Worm (Caenorhabditis elegans): Measurements from ENCODE around the gene inos-1.

inos-1 gene

DNA sequence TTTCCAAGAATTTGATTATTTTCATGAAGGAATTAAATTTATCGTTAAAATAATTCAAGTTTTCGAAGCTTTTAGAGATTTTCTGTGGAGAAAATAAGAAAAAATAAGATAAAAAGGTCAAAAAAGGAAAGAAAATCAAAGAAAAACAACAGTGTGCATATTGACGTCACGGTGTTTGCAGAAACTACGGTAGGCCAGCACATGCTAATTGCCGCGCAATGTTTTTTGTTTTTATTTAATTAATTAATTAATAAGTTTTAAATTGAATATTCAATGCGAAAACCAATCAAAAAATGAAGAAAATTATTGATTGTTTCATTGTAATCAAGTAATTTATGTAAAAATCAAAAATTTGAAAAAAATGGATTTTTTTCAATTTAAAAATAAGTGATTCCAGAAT is 47.8 kb upstream of the inos-1 start (continued):
- TF ChIP-seq madf-6 (GFP tag; IDR thresholded peaks at IDR 0.05) = peak; percentile 39; the same call in 1 of the 2 replicates
- TF ChIP-seq hmg-1.2 (GFP tag; IDR thresholded peaks at IDR 0.05) = no peak
- TF ChIP-seq nfyb-1 (GFP tag; IDR thresholded peaks at IDR 0.05) = no peak
- no peak for TF ChIP-seq F33H1.4 (GFP tag; IDR thresholded peaks at IDR 0.05)
- no peak for TF ChIP-seq egl-18 (GFP tag; IDR thresholded peaks at IDR 0.05)
- TF ChIP-seq ztf-22 (GFP tag; optimal IDR thresholded peaks at IDR 0.05) = no peak
- TF ChIP-seq lsy-27 (tag; optimal IDR thresholded peaks at IDR 0.05; ENCODE audit: borderline replicate concordance, insufficient read depth) = no peak
- TF ChIP-seq madf-3 (GFP tag; IDR thresholded peaks at IDR 0.05) = no peak
- TF ChIP-seq ceh-79 (tag; optimal IDR thresholded peaks at IDR 0.05) = no peak
- no peak for TF ChIP-seq snpc-3.4 (tag; optimal IDR thresholded peaks at IDR 0.05)
- TF ChIP-seq athp-1 (tag; optimal IDR thresholded peaks at IDR 0.05) = peak; percentile 27
- TF ChIP-seq die-1 (tag; optimal IDR thresholded peaks at IDR 0.05) = no peak

DNA sequence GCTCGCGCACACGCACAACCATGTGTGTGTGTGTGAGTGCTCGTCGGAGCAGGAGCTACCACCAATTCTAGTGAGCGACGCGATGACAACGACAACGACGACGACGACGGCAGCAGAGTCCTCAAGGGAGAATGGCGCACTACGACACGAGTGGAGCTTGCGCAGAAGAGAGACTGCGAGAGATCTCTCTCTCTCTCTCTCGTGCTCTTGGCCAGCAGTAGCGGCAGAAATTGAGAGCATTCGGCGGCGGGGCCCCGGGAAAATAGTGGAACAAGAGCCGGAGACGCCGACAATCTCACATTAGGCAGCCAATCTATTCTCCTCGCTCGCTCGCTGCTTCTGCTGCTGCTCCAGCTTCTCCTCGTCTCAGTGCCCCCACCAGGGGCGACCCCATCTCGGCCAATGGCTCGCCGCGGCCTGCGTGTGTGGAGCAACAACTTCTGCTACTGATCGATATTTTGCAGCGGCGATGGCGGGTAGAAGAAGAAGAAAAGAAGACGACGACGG is 46.7 kb upstream of the inos-1 start:
- peak; percentile 57 for TF ChIP-seq madf-10 (tag; optimal IDR thresholded peaks at IDR 0.05)
- TF ChIP-seq nfyb-1 (GFP tag; IDR thresholded peaks at IDR 0.05) = 0 out of 2 replicates have a peak, but pooled peaks have one; percentile 24
- peak in 1 of 2 experiments; percentile 18 for TF ChIP-seq let-607 (tag; optimal IDR thresholded peaks at IDR 0.05)
- 0 out of 2 replicates have a peak, but pooled peaks have one; percentile 44 for TF ChIP-seq lin-26 (GFP tag; IDR thresholded peaks at IDR 0.05)
- peak; percentile 60 for TF ChIP-seq F52B5.7 (tag; optimal IDR thresholded peaks at IDR 0.05)
- TF ChIP-seq atf-7 (tag; optimal IDR thresholded peaks at IDR 0.05) = peak; percentile 45
- peak; percentile 36; the same call in 1 of the 2 replicates for TF ChIP-seq ceh-100 (GFP tag; IDR thresholded peaks at IDR 0.05)
- TF ChIP-seq ZK185.1 (tag; optimal IDR thresholded peaks at IDR 0.05; ENCODE audit: poor library complexity, severe bottlenecking) = peak; percentile 48
- peak; percentile 72 for TF ChIP-seq zim-3 (tag; optimal IDR thresholded peaks at IDR 0.05)
- peak; percentile 52; the same call in 1 of the 2 replicates for TF ChIP-seq mcd-1 (GFP tag; IDR thresholded peaks at IDR 0.05)
- peak; percentile 37; the same call in 1 of the 2 replicates for TF ChIP-seq dox-1 (GFP tag; IDR thresholded peaks at IDR 0.05)
- peak; percentile 39 for TF ChIP-seq hmg-1.2 (GFP tag; IDR thresholded peaks at IDR 0.05)
- peak; percentile 35 for TF ChIP-seq F10E7.11 (tag; optimal IDR thresholded peaks at IDR 0.05)
- TF ChIP-seq attf-6 (GFP tag; IDR thresholded peaks at IDR 0.05) = no peak
- TF ChIP-seq lag-1 (GFP tag; IDR thresholded peaks at IDR 0.05) = no peak
- 0 out of 2 replicates have a peak, but pooled peaks have one; percentile 16 for TF ChIP-seq C06A6.2 (GFP tag; conservative IDR thresholded peaks at IDR 0.05)
- TF ChIP-seq lin-40 (tag; optimal IDR thresholded peaks at IDR 0.05) = peak; percentile 66
- TF ChIP-seq K11D2.4 (GFP tag; IDR thresholded peaks at IDR 0.05) = 0 out of 2 replicates have a peak, but pooled peaks have one; percentile 37
- no peak for TF ChIP-seq snpc-4 (GFP tag; optimal IDR thresholded peaks at IDR 0.05)
- peak in 1 of 4 experiments; percentile 45 for TF ChIP-seq snpc-4 (tag; optimal IDR thresholded peaks at IDR 0.05)
- no peak for TF ChIP-seq mel-28 (tag; optimal IDR thresholded peaks at IDR 0.05; ENCODE audit: borderline replicate concordance)
- peak; percentile 10 for TF ChIP-seq T07F8.4 (tag; optimal IDR thresholded peaks at IDR 0.05)
- no peak for TF ChIP-seq bed-1 (GFP tag; IDR thresholded peaks at IDR 0.05)
- peak; percentile 33 for TF ChIP-seq gei-17 (GFP tag; optimal IDR thresholded peaks at IDR 0.05)
- TF ChIP-seq lin-35 (GFP tag; optimal IDR thresholded peaks at IDR 0.05) = peak in 1 of 3 experiments; percentile 41
- TF ChIP-seq B0336.3 (GFP tag; IDR thresholded peaks at IDR 0.05) = peak; percentile 56; the same call in 1 of the 2 replicates
- peak; percentile 23; the same call in 1 of the 2 replicates for TF ChIP-seq bed-2 (GFP tag; IDR thresholded peaks at IDR 0.05)
- TF ChIP-seq athp-1 (tag; optimal IDR thresholded peaks at IDR 0.05) = peak; percentile 36
- TF ChIP-seq cebp-1 (GFP tag; IDR thresholded peaks at IDR 0.05) = no peak
- TF ChIP-seq cebp-1 (tag; optimal IDR thresholded peaks at IDR 0.05) = peak; percentile 69
- TF ChIP-seq nhr-90 (tag; optimal IDR thresholded peaks at IDR 0.05) = peak; percentile 8
- peak; percentile 54 for TF ChIP-seq B0035.1 (tag; optimal IDR thresholded peaks at IDR 0.05)
- TF ChIP-seq ceh-40 (GFP tag; IDR thresholded peaks at IDR 0.05) = no peak
- TF ChIP-seq ceh-27 (GFP tag; optimal IDR thresholded peaks at IDR 0.05) = peak; percentile 8
- TF ChIP-seq chd-7 (tag; optimal IDR thresholded peaks at IDR 0.05) = peak; percentile 40
- TF ChIP-seq K12H6.12 (tag; optimal IDR thresholded peaks at IDR 0.05) = peak; percentile 78
- TF ChIP-seq nhr-179 (tag; optimal IDR thresholded peaks at IDR 0.05) = no peak

Data from whole organism, young adult.